Worm (Caenorhabditis elegans) whole organism, young adult: ENCODE measurements around the gene F28C6.10.

Experiments
- C06A6.2 ChIP-seq: fragments of 200-800 bp; sonication (Bioruptor generic); conservative IDR thresholded peaks from 2 replicates; pipeline ENCODE4 v1.3.6; 2022; ENCODE audit warnings: missing genetic modification characterization, missing compliant biosample characterization
- attf-3 ChIP-seq: fragments of 200-800 bp; sonication (Bioruptor generic); conservative IDR thresholded peaks from 2 replicates; pipeline ENCODE4 v1.3.6; 2022; ENCODE audit warnings: missing genetic modification reagents, missing genetic modification characterization, missing compliant biosample characterization
- ceh-100 ChIP-seq: fragments of 200-800 bp; sonication (Bioruptor generic); IDR thresholded peaks from 2 replicates; pipeline ENCODE4 v1.3.6; 2022; ENCODE audit warnings: missing genetic modification reagents, missing genetic modification characterization, missing compliant biosample characterization
- dox-1 ChIP-seq: fragments of 200-800 bp; sonication (Bioruptor generic); IDR thresholded peaks from 2 replicates; pipeline ENCODE4 v1.3.6; 2022; ENCODE audit warnings: missing genetic modification reagents, missing genetic modification characterization, missing compliant biosample characterization
- ets-4 ChIP-seq: fragments of 200-800 bp; sonication (Bioruptor generic); optimal IDR thresholded peaks from 2 replicates; lab custom pipeline; 2018; ENCODE audit warnings: mild to moderate bottlenecking, missing genetic modification characterization, missing compliant biosample characterization
- hsf-1 ChIP-seq: fragments of 200-800 bp; sonication (Bioruptor generic); IDR thresholded peaks from 2 replicates; pipeline ENCODE4 v1.3.6; 2022; ENCODE audit warnings: missing genetic modification reagents, missing genetic modification characterization, missing compliant biosample characterization
- lir-1 ChIP-seq: fragments of 200-800 bp; sonication (Bioruptor generic); conservative IDR thresholded peaks from 2 replicates; pipeline ENCODE4 v1.3.6; 2022; ENCODE audit warnings: missing genetic modification reagents, missing genetic modification characterization, missing compliant biosample characterization
- pha-4 ChIP-seq: fragments of 150-350 bp; sonication (generic microtip); optimal IDR thresholded peaks from 2 replicates; lab custom pipeline; 2014; ENCODE audit warnings: missing biosample characterization, missing genetic modification reagents, missing genetic modification characterization
- snpc-3.4 ChIP-seq: sonication (generic microtip); optimal IDR thresholded peaks from 2 replicates; lab custom pipeline; 2017; ENCODE audit warnings: missing genetic modification characterization, mild to moderate bottlenecking, missing compliant biosample characterization, antibody characterized with exemption, moderate library complexity, missing genotype, missing genetic modification reagents
- ztf-18 ChIP-seq: sonication (generic microtip); optimal IDR thresholded peaks from 2 replicates; lab custom pipeline; 2016; ENCODE audit warnings: missing genotype, mild to moderate bottlenecking, missing genetic modification characterization, missing compliant biosample characterization
- ztf-25 ChIP-seq: fragments of 200-800 bp; sonication (Bioruptor generic); IDR thresholded peaks from 2 replicates; pipeline ENCODE4 v1.3.6; 2022; ENCODE audit warnings: missing genetic modification reagents, missing genetic modification characterization, missing compliant biosample characterization
- ztf-3 ChIP-seq: fragments of 200-800 bp; sonication (Bioruptor generic); optimal IDR thresholded peaks from 2 replicates; lab custom pipeline; 2018; ENCODE audit warnings: mild to moderate bottlenecking, missing genetic modification characterization, missing compliant biosample characterization

ce11 chrII:8585921-8586320, 21.8 kb upstream of the F28C6.10 start:
- no peak for TF ChIP-seq dox-1 (GFP tag; lab: Robert Waterston, UW)
- TF ChIP-seq hsf-1 = no peak
- no peak for TF ChIP-seq ztf-25 (GFP tag; lab: Robert Waterston, UW)
- no peak for TF ChIP-seq ets-4 (GFP tag; lab: Kevin White, UChicago)
- TF ChIP-seq pha-4 (tag; lab: Kevin White, UChicago) = no peak
- TF ChIP-seq snpc-3.4 (tag; lab: Kevin White, UChicago) = no peak
- no peak for TF ChIP-seq attf-3 (GFP tag; lab: Robert Waterston, UW)
- TF ChIP-seq lir-1 (GFP tag; lab: Robert Waterston, UW) = no peak
- TF ChIP-seq C06A6.2 = no peak
- no peak for TF ChIP-seq ztf-3 (GFP tag; lab: Kevin White, UChicago)
- no peak for TF ChIP-seq ztf-18
- TF ChIP-seq ceh-100 = no peak
